Fruit fly (Drosophila melanogaster) whole organism, embryonic: ENCODE data around the gene CG32983.

Experiments used
- Antp ChIP-seq: fragments of 200-800 bp; sonication (Bioruptor generic); optimal IDR thresholded peaks from 3 replicates; lab custom pipeline; 2016; ENCODE audit warnings: missing biosample characterization, missing genetic modification characterization
- BtbVII ChIP-seq: fragments of 200-800 bp; sonication (Bioruptor generic); optimal IDR thresholded peaks from 3 replicates; lab custom pipeline; 2017; ENCODE audit warnings: missing biosample characterization, mild to moderate bottlenecking, missing genetic modification characterization
- Bteb2 ChIP-seq: fragments of 200-800 bp; sonication (Bioruptor generic); optimal IDR thresholded peaks from 2 replicates; lab custom pipeline; 2016; ENCODE audit warnings: missing biosample characterization, missing genetic modification characterization
- CG10147 ChIP-seq: fragments of 200-800 bp; sonication (Bioruptor generic); optimal IDR thresholded peaks from 2 replicates; lab custom pipeline; 2019; ENCODE audit warnings: missing biosample characterization, mild to moderate bottlenecking, missing genetic modification characterization, moderate library complexity
- CG10366 ChIP-seq: fragments of 200-800 bp; sonication (Bioruptor generic); IDR thresholded peaks from 2 replicates; pipeline ENCODE4 v1.3.6; 2022; ENCODE audit warnings: missing biosample characterization, missing genetic modification characterization
- CG10979 ChIP-seq: fragments of 200-800 bp; sonication (Bioruptor generic); optimal IDR thresholded peaks from 2 replicates; lab custom pipeline; 2018; ENCODE audit warnings: missing biosample characterization, mild to moderate bottlenecking, missing genetic modification characterization, moderate library complexity
- CG12104 ChIP-seq: fragments of 200-800 bp; sonication (Bioruptor generic); optimal IDR thresholded peaks from 3 replicates; lab custom pipeline; 2016; ENCODE audit warnings: missing biosample characterization, missing genetic modification characterization
- CG13894 ChIP-seq: fragments of 200-800 bp; sonication (Bioruptor generic); optimal IDR thresholded peaks from 3 replicates; lab custom pipeline; 2018; ENCODE audit warnings: missing biosample characterization, mild to moderate bottlenecking, missing genetic modification characterization, moderate library complexity
- CG16779 ChIP-seq: fragments of 200-800 bp; sonication (Bioruptor generic); IDR thresholded peaks from 2 replicates; pipeline ENCODE4 v1.3.6; 2022; ENCODE audit warnings: missing biosample characterization, missing genetic modification characterization
- CG16863 ChIP-seq: fragments of 200-800 bp; sonication (Bioruptor generic); optimal IDR thresholded peaks from 3 replicates; lab custom pipeline; 2016; ENCODE audit warnings: missing biosample characterization, missing genetic modification characterization
- CG17612 ChIP-seq: fragments of 200-800 bp; sonication (Bioruptor generic); IDR thresholded peaks from 2 replicates; pipeline ENCODE4 v1.3.6; 2022; ENCODE audit warnings: missing biosample characterization, missing genetic modification characterization
- CG17802 ChIP-seq: fragments of 200-800 bp; sonication (Bioruptor generic); optimal IDR thresholded peaks from 2 replicates; lab custom pipeline; 2018; ENCODE audit warnings: missing biosample characterization, mild to moderate bottlenecking, missing genetic modification characterization, moderate library complexity
- CG1792 ChIP-seq: fragments of 200-800 bp; sonication (Bioruptor generic); optimal IDR thresholded peaks from 2 replicates; lab custom pipeline; 2016; ENCODE audit warnings: missing biosample characterization, missing genetic modification characterization
- CG18011 ChIP-seq: fragments of 200-800 bp; sonication (Bioruptor generic); optimal IDR thresholded peaks from 2 replicates; lab custom pipeline; 2017; ENCODE audit warnings: missing biosample characterization, missing genetic modification characterization, mild to moderate bottlenecking, moderate library complexity, missing genotype
- CG2678 ChIP-seq: fragments of 200-800 bp; sonication (Bioruptor generic); optimal IDR thresholded peaks from 3 replicates; lab custom pipeline; 2019; ENCODE audit warnings: missing biosample characterization, mild to moderate bottlenecking, missing genetic modification characterization, moderate library complexity
- CG2889 ChIP-seq: fragments of 200-800 bp; sonication (Bioruptor generic); IDR thresholded peaks from 3 replicates; pipeline ENCODE4 v1.3.6; 2022; ENCODE audit warnings: missing biosample characterization, missing genetic modification characterization
- CG3838 ChIP-seq: fragments of 200-800 bp; sonication (Bioruptor generic); optimal IDR thresholded peaks from 3 replicates; lab custom pipeline; 2016; ENCODE audit warnings: missing biosample characterization, missing genetic modification characterization
- CG6175 ChIP-seq: fragments of 200-800 bp; sonication (Bioruptor generic); IDR thresholded peaks from 3 replicates; pipeline ENCODE4 v1.3.6; 2022; ENCODE audit warnings: missing biosample characterization, missing genetic modification characterization
- CG7839 ChIP-seq: fragments of 200-800 bp; sonication (Bioruptor generic); optimal IDR thresholded peaks from 3 replicates; lab custom pipeline; 2018; ENCODE audit warnings: missing biosample characterization, mild to moderate bottlenecking, missing genetic modification characterization, moderate library complexity
- CG8281 ChIP-seq: fragments of 200-800 bp; sonication (Bioruptor generic); optimal IDR thresholded peaks from 2 replicates; lab custom pipeline; 2018; ENCODE audit warnings: missing biosample characterization, mild to moderate bottlenecking, missing genetic modification characterization, moderate library complexity
- CG8359 ChIP-seq: fragments of 200-800 bp; sonication (Bioruptor generic); optimal IDR thresholded peaks from 2 replicates; lab custom pipeline; 2017; ENCODE audit warnings: missing biosample characterization, mild to moderate bottlenecking, missing genetic modification characterization, borderline replicate concordance
- CG9817 ChIP-seq: fragments of 200-800 bp; sonication (Bioruptor generic); optimal IDR thresholded peaks from 2 replicates; lab custom pipeline; 2018; ENCODE audit warnings: missing biosample characterization, mild to moderate bottlenecking, missing genetic modification characterization, moderate library complexity
- Dbx ChIP-seq: fragments of 200-800 bp; sonication (Bioruptor generic); IDR thresholded peaks from 3 replicates; pipeline ENCODE4 v1.3.6; 2022; ENCODE audit warnings: missing biosample characterization, missing genetic modification characterization
- Fer3 ChIP-seq: fragments of 200-800 bp; sonication (Bioruptor generic); optimal IDR thresholded peaks from 2 replicates; lab custom pipeline; 2018; ENCODE audit warnings: missing biosample characterization, mild to moderate bottlenecking, missing genetic modification characterization, moderate library complexity
- Gsc ChIP-seq: fragments of 200-800 bp; sonication (Bioruptor generic); IDR thresholded peaks from 2 replicates; pipeline ENCODE4 v1.3.6; 2022; ENCODE audit warnings: missing biosample characterization, missing genetic modification characterization
- H2.0 ChIP-seq: fragments of 200-800 bp; sonication (Bioruptor generic); IDR thresholded peaks from 2 replicates; pipeline ENCODE4 v1.3.6; 2022; ENCODE audit warnings: missing biosample characterization, missing genetic modification characterization
- Hsf ChIP-seq: fragments of 200-800 bp; sonication (Bioruptor generic); optimal IDR thresholded peaks from 3 replicates; lab custom pipeline; 2016; ENCODE audit warnings: missing biosample characterization, missing genetic modification characterization
- Kr ChIP-seq: fragments of 200-800 bp; sonication (Bioruptor generic); optimal IDR thresholded peaks from 2 replicates; lab custom pipeline; 2017; ENCODE audit warnings: missing biosample characterization, mild to moderate bottlenecking, missing genetic modification characterization
- Ravus ChIP-seq: fragments of 200-800 bp; sonication (Bioruptor generic); IDR thresholded peaks from 2 replicates; pipeline ENCODE4 v1.3.6; 2022; ENCODE audit warnings: missing biosample characterization, missing genetic modification characterization
- Ssrp ChIP-seq: fragments of 200-800 bp; sonication (Bioruptor generic); optimal IDR thresholded peaks from 2 replicates; lab custom pipeline; 2018; ENCODE audit warnings: missing biosample characterization, mild to moderate bottlenecking, missing genetic modification characterization, moderate library complexity
- Usf ChIP-seq: fragments of 200-800 bp; sonication (Bioruptor generic); optimal IDR thresholded peaks from 2 replicates; lab custom pipeline; 2017; ENCODE audit warnings: missing genotype, missing biosample characterization, missing genetic modification characterization
- br ChIP-seq: fragments of >200 bp; optimal IDR thresholded peaks from 2 replicates; lab custom pipeline; 2017
- corto ChIP-seq: fragments of 200-800 bp; sonication (Bioruptor generic); optimal IDR thresholded peaks from 2 replicates; lab custom pipeline; 2016; ENCODE audit warnings: missing biosample characterization, mild to moderate bottlenecking, missing genetic modification characterization, moderate library complexity
- crc ChIP-seq: fragments of 200-800 bp; sonication (Bioruptor generic); optimal IDR thresholded peaks from 2 replicates; lab custom pipeline; 2016; ENCODE audit warnings: missing biosample characterization, missing genetic modification characterization
- croc ChIP-seq: fragments of 200-800 bp; sonication (Bioruptor generic); conservative IDR thresholded peaks from 3 replicates; pipeline ENCODE4 v1.3.6; 2022; ENCODE audit warnings: missing biosample characterization, missing genetic modification characterization
- da ChIP-seq: fragments of 200-800 bp; sonication (Bioruptor generic); optimal IDR thresholded peaks from 2 replicates; lab custom pipeline; 2016; ENCODE audit warnings: missing biosample characterization, missing genetic modification characterization
- dm ChIP-seq: fragments of 200-800 bp; sonication (Bioruptor generic); optimal IDR thresholded peaks from 3 replicates; lab custom pipeline; 2016; ENCODE audit warnings: missing biosample characterization, missing genetic modification characterization
- ftz-f1 ChIP-seq: fragments of 200-800 bp; sonication (Bioruptor generic); optimal IDR thresholded peaks from 2 replicates; lab custom pipeline; 2016; ENCODE audit warnings: missing biosample characterization, missing genetic modification characterization
- ham ChIP-seq: fragments of 200-800 bp; sonication (Bioruptor generic); IDR thresholded peaks from 2 replicates; pipeline ENCODE4 v1.3.6; 2022; ENCODE audit warnings: missing biosample characterization, missing genetic modification characterization
- hb ChIP-seq: fragments of 200-800 bp; sonication (Bioruptor generic); IDR thresholded peaks from 3 replicates; pipeline ENCODE4 v1.3.6; 2022; ENCODE audit warnings: missing biosample characterization, missing genetic modification characterization; ENCODE audit not compliant: partially characterized antibody
- otp ChIP-seq: fragments of 200-800 bp; sonication (Bioruptor generic); IDR thresholded peaks from 3 replicates; pipeline ENCODE4, ENCODE4 v1.3.6; 2022; ENCODE audit warnings: missing biosample characterization, missing genetic modification characterization
- pita ChIP-seq: fragments of 200-800 bp; sonication (Bioruptor generic); optimal IDR thresholded peaks from 2 replicates; lab custom pipeline; 2017; ENCODE audit warnings: missing biosample characterization, mild to moderate bottlenecking, missing genetic modification characterization
- prd ChIP-seq, 3 experiments: fragments of >200 bp in 2 of 3; fragments of 200-800 bp in 1 of 3; sonication (Bioruptor generic) in 1 of 3; optimal IDR thresholded peaks in 2 of 3; IDR thresholded peaks in 1 of 3; 2 replicates in 2 of 3; 3 replicates in 1 of 3; pipeline versions ENCODE4 v1.3.6 to Lab custom; 2017 to 2022; ENCODE audit warnings: missing biosample characterization in 1 of 3, missing genetic modification characterization in 1 of 3
- pzg ChIP-seq: fragments of 200-800 bp; sonication (Bioruptor generic); optimal IDR thresholded peaks from 3 replicates; lab custom pipeline; 2018; ENCODE audit warnings: missing biosample characterization, mild to moderate bottlenecking, missing genetic modification characterization, moderate library complexity
- ranshi ChIP-seq: fragments of 200-800 bp; sonication (Bioruptor generic); IDR thresholded peaks from 2 replicates; pipeline ENCODE4 v1.3.6; 2022; ENCODE audit warnings: missing biosample characterization, missing genetic modification characterization
- salm ChIP-seq: fragments of 200-800 bp; sonication (Bioruptor generic); optimal IDR thresholded peaks from 2 replicates; lab custom pipeline; 2018; ENCODE audit warnings: missing biosample characterization, mild to moderate bottlenecking, missing genetic modification characterization
- slbo ChIP-seq: fragments of 200-800 bp; sonication (Bioruptor generic); IDR thresholded peaks from 2 replicates; pipeline ENCODE4 v1.3.6; 2022; ENCODE audit warnings: missing biosample characterization, missing genetic modification characterization
- toy ChIP-seq: fragments of 200-800 bp; sonication (Bioruptor generic); IDR thresholded peaks from 2 replicates; pipeline ENCODE4 v1.3.6; 2022; ENCODE audit warnings: missing biosample characterization, missing genetic modification characterization
- tx ChIP-seq: fragments of 200-800 bp; sonication (Bioruptor generic); optimal IDR thresholded peaks from 2 replicates; lab custom pipeline; 2016; ENCODE audit warnings: missing biosample characterization, missing genetic modification characterization
- unpg ChIP-seq: fragments of 200-800 bp; sonication (Bioruptor generic); optimal IDR thresholded peaks from 3 replicates; lab custom pipeline; 2018; ENCODE audit warnings: missing biosample characterization, mild to moderate bottlenecking, missing genetic modification characterization, moderate library complexity
- usp ChIP-seq: fragments of >200 bp; optimal IDR thresholded peaks from 2 replicates; lab custom pipeline; 2017; ENCODE audit warnings: missing biosample characterization, missing genetic modification characterization

CG32983 gene

DNA sequence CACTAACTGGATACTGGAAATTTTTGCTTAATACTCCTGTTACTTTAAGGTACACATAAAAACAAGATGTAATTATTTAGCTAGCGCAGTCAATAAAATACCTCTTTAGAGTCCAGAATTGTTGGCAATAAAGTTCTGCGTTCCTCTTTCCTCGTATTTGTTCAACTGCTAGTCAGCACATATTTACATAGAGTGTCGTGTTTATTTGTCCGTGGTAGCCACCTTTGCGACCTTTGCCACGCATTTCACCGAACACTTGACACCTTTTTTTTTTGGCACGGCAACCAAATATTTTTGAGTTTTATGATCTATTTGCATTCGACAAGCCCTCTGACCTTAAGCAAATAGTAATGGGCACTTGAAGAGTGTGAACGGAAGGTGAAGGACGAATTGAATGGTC lies 19.7 kb upstream of the CG32983 start (continued):
- TF ChIP-seq pita (no peak), CG9817 (tag; lab: Kevin White, UChicago) (peak; percentile 67), CG8359 (GFP tag; lab: Kevin White, UChicago) (peak; percentile 67), CG18011 (GFP tag; lab: Kevin White, UChicago) (peak; percentile 65), salm (tag; lab: Kevin White, UChicago) (peak; percentile 80), CG6175 (GFP tag; lab: Robert Waterston, UW) (no peak), Ravus (GFP tag; lab: Robert Waterston, UW) (no peak), Gsc (GFP tag; lab: Robert Waterston, UW) (no peak), Ssrp (tag; lab: Kevin White, UChicago) (no peak), CG16863 (peak; percentile 86), hb (GFP tag; lab: Robert Waterston, UW) (no peak), CG16779 (GFP tag; lab: Robert Waterston, UW) (peak; percentile 46; the same call in 1 of the 2 replicates), br (lab: Kevin White, UChicago) (no peak), ham (GFP tag; lab: Robert Waterston, UW) (no peak), prd (optimal IDR thresholded peaks at IDR 0.05; lab: Kevin White, UChicago) (no peak), prd (GFP tag; IDR thresholded peaks at IDR 0.05; lab: Robert Waterston, UW) (peak; percentile 80; the same call in 2 of the 3 replicates), CG13894 (tag; lab: Kevin White, UChicago) (no peak), CG10147 (GFP tag; lab: Kevin White, UChicago) (no peak), croc (no peak), Dbx (GFP tag; lab: Robert Waterston, UW) (peak; percentile 47; the same call in 1 of the 3 replicates), CG7839 (tag; lab: Kevin White, UChicago) (peak; percentile 37), unpg (peak; percentile 83), usp (GFP tag; lab: Kevin White, UChicago) (no peak), ranshi (GFP tag; lab: Robert Waterston, UW) (peak; percentile 41; the same call in 1 of the 2 replicates), ftz-f1 (GFP tag; lab: Kevin White, UChicago) (no peak), slbo (GFP tag; lab: Robert Waterston, UW) (no peak), Antp (peak; percentile 40), otp (GFP tag; lab: Robert Waterston, UW) (peak; percentile 83; the same call in 2 of the 3 replicates), CG3838 (GFP tag; lab: Kevin White, UChicago) (peak; percentile 48), Bteb2 (GFP tag; lab: Kevin White, UChicago) (peak; percentile 59), CG12104 (peak; percentile 50), crc (GFP tag; lab: Kevin White, UChicago) (peak; percentile 33), H2.0 (no peak), toy (GFP tag; lab: Robert Waterston, UW) (no peak), corto (GFP tag; lab: Kevin White, UChicago) (no peak), CG2678 (peak; percentile 68), CG17802 (tag; lab: Kevin White, UChicago) (no peak), Fer3 (tag; lab: Kevin White, UChicago) (peak; percentile 58), pzg (no peak), tx (GFP tag; lab: Kevin White, UChicago) (peak; percentile 24), CG1792 (GFP tag; lab: Kevin White, UChicago) (peak; percentile 62), CG17612 (GFP tag; lab: Robert Waterston, UW) (no peak), dm (peak; percentile 41), Hsf (GFP tag; lab: Kevin White, UChicago) (peak; percentile 67), CG10979 (tag; lab: Kevin White, UChicago) (peak; percentile 46), Kr (peak; percentile 98), BtbVII (peak; percentile 68), CG8281 (tag; lab: Kevin White, UChicago) (no peak), CG10366 (no peak), CG2889 (peak; percentile 26; the same call in 1 of the 3 replicates), Usf (GFP tag; lab: Kevin White, UChicago) (peak; percentile 47), da (peak; percentile 89)
